Worm (Caenorhabditis elegans): Measurements from ENCODE around the gene T02H6.3.
A peak's percentile ranks its signal among the peaks of the same experiment; 100 is the strongest.

T02H6.3 gene

ce11 chrII:701025-701370, 9.3 kb downstream of the T02H6.3 start, which contains the start of gene T02H6.11:
T02H6.11 (minus strand) TSS chrII:701125.
- TF ChIP-seq cog-1 (tag; optimal IDR thresholded peaks at IDR 0.05) (no peak), klf-2 (GFP tag; conservative IDR thresholded peaks at IDR 0.05) (no peak), T22C8.4 (GFP tag; IDR thresholded peaks at IDR 0.05) (no peak), tab-1 (GFP tag; IDR thresholded peaks at IDR 0.05) (no peak), ztf-29 (GFP tag; IDR thresholded peaks at IDR 0.05) (no peak), med-1 (GFP tag; optimal IDR thresholded peaks at IDR 0.05; ENCODE audit: insufficient read depth) (no peak), ztf-23 (GFP tag; IDR thresholded peaks at IDR 0.05) (no peak), ref-1 (GFP tag; conservative IDR thresholded peaks at IDR 0.05) (no peak), flt-1 (GFP tag; IDR thresholded peaks at IDR 0.05) (no peak)

DNA sequence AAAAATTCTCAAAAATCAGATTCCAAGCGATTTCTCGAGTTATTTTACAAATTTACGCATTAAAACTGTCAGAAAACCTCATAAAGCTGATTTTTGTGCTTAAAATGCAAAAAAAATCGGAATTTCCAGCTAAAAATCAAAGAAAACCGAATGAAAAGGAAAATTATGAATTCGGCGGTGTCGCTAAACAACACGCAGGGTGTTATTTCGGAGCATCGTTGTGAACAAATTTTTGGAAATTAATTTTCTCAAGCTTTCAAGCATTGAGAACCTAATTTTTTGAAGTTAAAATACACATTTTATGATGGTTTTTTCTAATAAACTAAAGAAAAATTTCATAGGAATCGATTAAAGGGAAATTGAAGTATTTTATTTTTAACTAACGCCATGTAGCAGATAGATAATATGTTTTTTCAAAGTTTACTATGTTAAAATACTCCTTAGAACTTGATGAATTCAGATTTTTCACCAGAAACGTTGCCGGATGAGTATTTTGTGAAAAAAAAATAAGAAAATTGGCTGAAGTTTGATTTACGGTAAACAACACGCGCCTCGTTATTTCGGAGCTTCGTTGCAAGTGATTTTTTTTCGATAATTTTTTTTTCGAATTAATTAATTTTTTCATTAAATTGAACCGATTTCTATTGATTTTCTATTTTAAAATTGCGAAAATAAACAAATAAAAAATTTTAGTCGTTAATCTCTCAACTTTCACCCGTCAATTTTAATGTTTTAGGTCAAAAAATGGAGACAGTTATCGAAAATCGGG, 9.9 kb downstream of the T02H6.3 start, which contains the start of gene thoc-1:
Gene thoc-1, plus strand, starts transcription at position 737 of the 769 bp plus-strand sequence.
- TF ChIP-seq tab-1 (GFP tag; IDR thresholded peaks at IDR 0.05) (no peak), cog-1 (tag; optimal IDR thresholded peaks at IDR 0.05) (no peak), ztf-29 (GFP tag; IDR thresholded peaks at IDR 0.05) (no peak), med-1 (GFP tag; optimal IDR thresholded peaks at IDR 0.05; ENCODE audit: insufficient read depth) (no peak), klf-2 (GFP tag; conservative IDR thresholded peaks at IDR 0.05) (no peak), flt-1 (GFP tag; IDR thresholded peaks at IDR 0.05) (no peak)

DNA sequence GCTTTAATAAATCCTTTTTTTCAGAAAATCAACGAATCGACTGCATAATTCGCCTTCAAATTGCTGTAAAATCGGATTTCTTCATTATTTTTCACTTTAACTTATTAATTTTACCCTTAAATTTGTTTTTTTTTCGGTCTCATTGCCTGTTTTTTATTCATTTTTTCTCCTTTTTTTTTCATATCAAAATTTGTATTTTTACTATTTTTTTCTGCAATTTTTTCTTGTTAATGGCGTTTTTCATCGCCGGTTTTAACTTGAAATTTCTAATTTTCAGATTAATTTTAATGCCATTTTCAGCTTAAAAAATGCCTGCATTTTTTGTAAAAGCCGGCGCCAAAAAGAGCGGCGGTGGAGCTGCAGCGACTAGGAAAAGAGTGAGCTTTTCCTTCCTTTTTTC, 17.4 kb downstream of the T02H6.3 start, which contains the start of gene T02H6.1:
Gene T02H6.1, plus strand, starts transcription at position 301 of the 400 bp plus-strand sequence.
- TF ChIP-seq klf-2 (GFP tag; conservative IDR thresholded peaks at IDR 0.05), result no peak
- no peak for TF ChIP-seq ztf-29 (GFP tag; IDR thresholded peaks at IDR 0.05)
- no peak for TF ChIP-seq flt-1 (GFP tag; IDR thresholded peaks at IDR 0.05)
- TF ChIP-seq cog-1 (tag; optimal IDR thresholded peaks at IDR 0.05), result no peak
- no peak for TF ChIP-seq ref-1 (GFP tag; conservative IDR thresholded peaks at IDR 0.05)
- TF ChIP-seq med-1 (GFP tag; optimal IDR thresholded peaks at IDR 0.05; ENCODE audit: insufficient read depth), result no peak
- no peak for TF ChIP-seq ztf-23 (GFP tag; IDR thresholded peaks at IDR 0.05)
- no peak for TF ChIP-seq tab-1 (GFP tag; IDR thresholded peaks at IDR 0.05)
- no peak for TF ChIP-seq T22C8.4 (GFP tag; IDR thresholded peaks at IDR 0.05)

DNA sequence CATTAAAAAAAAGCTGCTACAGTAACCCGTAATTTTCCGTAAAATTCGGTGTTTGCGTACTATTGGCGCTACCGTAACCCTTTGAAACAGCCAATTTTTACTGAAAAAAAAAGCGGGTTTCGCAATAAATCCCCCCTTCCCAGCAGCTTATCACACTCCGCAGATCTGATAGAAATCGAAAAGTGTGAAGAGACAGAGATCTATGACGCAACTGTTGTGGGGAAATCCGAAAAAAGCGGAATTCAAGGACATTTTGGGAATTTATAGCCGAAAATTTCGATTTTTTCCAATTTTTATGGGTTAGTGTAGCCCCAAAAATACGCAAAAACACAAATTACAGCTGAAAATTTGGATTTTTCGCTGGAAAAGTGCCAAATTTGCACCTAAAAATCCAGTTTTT, 30.3 kb downstream of the T02H6.3 start:
- TF ChIP-seq T22C8.4 (GFP tag; IDR thresholded peaks at IDR 0.05), result no peak
- TF ChIP-seq ztf-23 (GFP tag; IDR thresholded peaks at IDR 0.05), result no peak
- TF ChIP-seq ztf-29 (GFP tag; IDR thresholded peaks at IDR 0.05), result no peak
- no peak for TF ChIP-seq ref-1 (GFP tag; conservative IDR thresholded peaks at IDR 0.05)
- TF ChIP-seq klf-2 (GFP tag; conservative IDR thresholded peaks at IDR 0.05), result no peak
- TF ChIP-seq med-1 (GFP tag; optimal IDR thresholded peaks at IDR 0.05; ENCODE audit: insufficient read depth), result no peak
- no peak for TF ChIP-seq cog-1 (tag; optimal IDR thresholded peaks at IDR 0.05)
- no peak for TF ChIP-seq flt-1 (GFP tag; IDR thresholded peaks at IDR 0.05)
- TF ChIP-seq tab-1 (GFP tag; IDR thresholded peaks at IDR 0.05), result no peak

ce11 chrII:723488-723887, 31.8 kb downstream of the T02H6.3 start, which contains the start of gene rfip-2:
rfip-2 (plus strand) TSS chrII:723788.
- TF ChIP-seq ztf-29 (GFP tag; IDR thresholded peaks at IDR 0.05) (no peak), tab-1 (GFP tag; IDR thresholded peaks at IDR 0.05) (no peak), T22C8.4 (GFP tag; IDR thresholded peaks at IDR 0.05) (no peak), klf-2 (GFP tag; conservative IDR thresholded peaks at IDR 0.05) (no peak), flt-1 (GFP tag; IDR thresholded peaks at IDR 0.05) (no peak), ref-1 (GFP tag; conservative IDR thresholded peaks at IDR 0.05) (no peak), cog-1 (tag; optimal IDR thresholded peaks at IDR 0.05) (no peak)

DNA sequence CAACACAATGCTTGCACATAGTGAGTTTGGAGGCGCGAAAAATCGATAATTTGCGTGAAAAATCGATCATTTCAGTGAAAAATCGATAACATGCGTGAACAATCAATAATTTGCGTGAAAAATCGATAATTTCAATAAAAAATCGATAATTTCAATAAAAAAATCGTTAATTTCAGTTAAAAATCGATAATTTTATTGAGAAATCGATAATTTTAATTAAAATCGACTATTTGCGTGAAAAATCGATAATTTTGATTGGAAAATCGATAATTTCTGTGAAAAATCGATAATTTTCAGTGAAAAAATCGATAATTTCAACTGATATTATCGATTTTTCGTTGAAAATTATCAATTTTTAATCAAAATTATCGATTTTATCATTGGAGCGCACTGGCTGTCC, 32.4 kb downstream of the T02H6.3 start:
- TF ChIP-seq klf-2 (GFP tag; conservative IDR thresholded peaks at IDR 0.05), result no peak
- TF ChIP-seq ref-1 (GFP tag; conservative IDR thresholded peaks at IDR 0.05), result no peak
- no peak for TF ChIP-seq cog-1 (tag; optimal IDR thresholded peaks at IDR 0.05)
- TF ChIP-seq med-1 (GFP tag; optimal IDR thresholded peaks at IDR 0.05; ENCODE audit: insufficient read depth), result no peak
- peak; percentile 93 for TF ChIP-seq T22C8.4 (GFP tag; IDR thresholded peaks at IDR 0.05)

DNA sequence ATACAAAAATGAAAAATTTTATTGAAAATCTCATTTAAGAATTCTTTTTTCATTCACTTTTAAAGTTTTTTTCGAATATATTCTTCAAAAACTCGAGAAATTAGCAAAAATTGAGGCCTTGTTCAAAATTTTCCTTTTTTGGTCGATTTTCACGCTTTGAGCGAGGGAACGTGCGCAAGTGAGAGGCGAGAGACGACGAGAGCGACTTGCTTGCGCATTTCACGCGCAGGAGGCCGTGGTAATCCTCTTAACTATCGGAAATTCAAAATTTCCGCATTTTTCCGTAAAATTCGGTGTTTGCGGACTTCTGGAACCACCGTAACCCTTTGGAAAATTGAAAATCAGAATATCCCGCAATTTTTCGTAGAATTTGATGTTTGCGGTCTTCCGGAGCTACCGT, 38.3 kb downstream of the T02H6.3 start:
- TF ChIP-seq tab-1 (GFP tag; IDR thresholded peaks at IDR 0.05) (0 out of 2 replicates have a peak, but pooled peaks have one; percentile 9), cog-1 (tag; optimal IDR thresholded peaks at IDR 0.05) (no peak)

DNA sequence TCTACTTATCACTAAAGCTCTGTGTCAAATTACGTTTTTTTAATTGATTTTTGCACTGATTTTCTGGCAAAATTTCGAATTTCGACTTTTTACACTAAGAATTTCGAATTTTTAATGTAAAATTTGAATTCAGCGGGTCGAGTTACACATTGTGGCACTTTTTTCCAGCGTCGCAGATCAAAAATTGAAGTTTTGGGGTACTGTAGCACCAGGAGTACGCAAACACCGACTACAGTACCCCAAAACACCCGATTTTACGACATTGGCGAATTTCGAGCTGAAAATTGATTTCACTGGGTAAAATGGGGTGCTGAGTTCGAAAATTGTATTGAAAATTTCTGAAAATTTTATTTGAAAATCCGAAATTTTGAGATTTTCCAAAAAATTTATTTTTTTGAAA, 40.7 kb downstream of the T02H6.3 start:
- no peak for TF ChIP-seq ref-1 (GFP tag; conservative IDR thresholded peaks at IDR 0.05)
- no peak for TF ChIP-seq flt-1 (GFP tag; IDR thresholded peaks at IDR 0.05)
- TF ChIP-seq T22C8.4 (GFP tag; IDR thresholded peaks at IDR 0.05), result no peak
- TF ChIP-seq cog-1 (tag; optimal IDR thresholded peaks at IDR 0.05), result no peak
- no peak for TF ChIP-seq med-1 (GFP tag; optimal IDR thresholded peaks at IDR 0.05; ENCODE audit: insufficient read depth)
- no peak for TF ChIP-seq ztf-29 (GFP tag; IDR thresholded peaks at IDR 0.05)
- no peak for TF ChIP-seq klf-2 (GFP tag; conservative IDR thresholded peaks at IDR 0.05)
- no peak for TF ChIP-seq tab-1 (GFP tag; IDR thresholded peaks at IDR 0.05)
- TF ChIP-seq ztf-23 (GFP tag; IDR thresholded peaks at IDR 0.05), result no peak

DNA sequence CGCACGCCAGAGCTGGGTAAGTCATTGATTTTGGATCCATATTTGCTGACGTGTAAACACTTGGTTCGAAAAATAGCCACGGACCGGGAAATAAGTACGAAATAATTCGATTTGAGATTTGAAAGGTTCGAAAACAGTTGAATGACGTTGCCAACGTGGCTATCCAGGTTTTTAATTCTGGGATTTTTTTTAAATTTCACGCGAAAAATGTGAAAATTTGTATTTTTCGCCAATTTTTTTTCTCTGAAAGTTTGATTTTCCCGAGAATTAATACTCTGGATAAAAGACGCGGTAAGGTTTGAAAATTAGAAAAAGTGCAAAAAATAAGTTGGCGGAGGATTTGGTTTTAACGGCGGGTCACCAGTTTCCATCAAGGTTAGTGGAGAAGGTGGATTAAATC, 49.2 kb downstream of the T02H6.3 start, which contains the start of gene fbxc-48:
Gene fbxc-48, minus strand, starts transcription at position 101 of the 400 bp plus-strand sequence.
- TF ChIP-seq cog-1 (tag; optimal IDR thresholded peaks at IDR 0.05), result no peak
- no peak for TF ChIP-seq ztf-23 (GFP tag; IDR thresholded peaks at IDR 0.05)
- TF ChIP-seq tab-1 (GFP tag; IDR thresholded peaks at IDR 0.05), result no peak
- TF ChIP-seq ztf-29 (GFP tag; IDR thresholded peaks at IDR 0.05), result no peak
- no peak for TF ChIP-seq T22C8.4 (GFP tag; IDR thresholded peaks at IDR 0.05)
- TF ChIP-seq flt-1 (GFP tag; IDR thresholded peaks at IDR 0.05), result no peak
- TF ChIP-seq klf-2 (GFP tag; conservative IDR thresholded peaks at IDR 0.05), result no peak
- TF ChIP-seq ref-1 (GFP tag; conservative IDR thresholded peaks at IDR 0.05), result no peak
- no peak for TF ChIP-seq med-1 (GFP tag; optimal IDR thresholded peaks at IDR 0.05; ENCODE audit: insufficient read depth)

Measured in whole organism, midembryonic.